Fruit fly (Drosophila melanogaster): ENCODE data around the gene Fancl.

The Fancl gene

dm6 chr3R:10063707-10064106 lies 11.0 kb upstream of the Fancl start, which contains the start of gene CG33631:
Gene CG33631 (plus strand): TSS chr3R:10064007.
- TF ChIP-seq CG8478 (optimal IDR thresholded peaks at IDR 0.05) (no peak), CTCF (optimal IDR thresholded peaks at IDR 0.05) (no peak)

- TF ChIP-seq CTCF (optimal IDR thresholded peaks at IDR 0.05): no peak
- TF ChIP-seq CG8478 (optimal IDR thresholded peaks at IDR 0.05): no peak
Measured at dm6 chr3R:10062324-10062723, 9.7 kb upstream of the Fancl start, which contains the start of gene CG33630. Gene CG33630 (plus strand): TSS chr3R:10062624.

- no peak for TF ChIP-seq CTCF (optimal IDR thresholded peaks at IDR 0.05)
- no peak for TF ChIP-seq CG8478 (optimal IDR thresholded peaks at IDR 0.05)
Measured at dm6 chr3R:10059952-10060351, 7.3 kb upstream of the Fancl start, which contains the start of gene Npc2c. Gene Npc2c (plus strand): TSS chr3R:10060252.

DNA sequence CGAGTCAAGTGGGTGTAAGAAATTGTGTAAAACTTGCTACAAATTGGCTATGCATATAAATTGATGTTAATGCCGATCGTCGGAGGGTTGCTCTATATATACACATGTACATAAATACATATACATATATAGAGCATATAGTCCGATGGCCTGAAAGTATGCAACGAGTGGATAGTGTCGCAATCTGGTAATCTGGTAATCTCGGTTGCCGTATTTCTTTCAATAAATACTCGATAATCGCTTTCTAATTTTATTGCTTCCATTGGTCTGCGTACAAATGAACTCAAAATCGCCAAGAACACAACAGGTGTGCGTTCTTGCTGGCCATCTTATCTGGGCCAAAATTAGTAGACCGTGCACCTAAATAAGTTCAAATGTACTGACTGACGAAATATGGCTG lies 6.7 kb upstream of the Fancl start:
- TF ChIP-seq CG8478 (optimal IDR thresholded peaks at IDR 0.05): no peak

DNA sequence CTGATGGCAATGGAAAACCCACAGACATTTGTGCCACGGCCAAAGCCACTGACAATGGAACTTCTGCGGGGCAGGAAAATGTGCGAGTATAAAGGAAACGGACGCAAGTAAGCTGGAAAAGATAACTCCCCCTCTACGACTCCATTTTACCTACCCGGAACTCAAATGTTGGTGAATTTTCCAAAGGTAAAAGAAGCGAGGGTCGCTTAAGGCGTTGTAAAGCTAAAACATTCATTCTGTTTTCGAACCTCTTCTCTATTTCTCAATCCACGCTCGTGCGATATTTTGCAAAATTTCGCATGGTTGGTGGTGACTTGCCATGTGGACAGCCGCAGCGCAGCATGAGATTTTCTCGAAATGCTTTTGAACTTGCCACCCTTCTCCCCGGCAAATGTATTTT lies 4.0 kb upstream of the Fancl start:
- TF ChIP-seq CG8478 (optimal IDR thresholded peaks at IDR 0.05): no peak
- TF ChIP-seq CTCF (optimal IDR thresholded peaks at IDR 0.05): no peak

- TF ChIP-seq CG8478 (optimal IDR thresholded peaks at IDR 0.05) (no peak), CTCF (optimal IDR thresholded peaks at IDR 0.05) (no peak)
Measured at dm6 chr3R:10055951-10056350, 3.3 kb upstream of the Fancl start, which contains the start of gene Npc2d. Gene Npc2d (minus strand): TSS chr3R:10056083.

DNA sequence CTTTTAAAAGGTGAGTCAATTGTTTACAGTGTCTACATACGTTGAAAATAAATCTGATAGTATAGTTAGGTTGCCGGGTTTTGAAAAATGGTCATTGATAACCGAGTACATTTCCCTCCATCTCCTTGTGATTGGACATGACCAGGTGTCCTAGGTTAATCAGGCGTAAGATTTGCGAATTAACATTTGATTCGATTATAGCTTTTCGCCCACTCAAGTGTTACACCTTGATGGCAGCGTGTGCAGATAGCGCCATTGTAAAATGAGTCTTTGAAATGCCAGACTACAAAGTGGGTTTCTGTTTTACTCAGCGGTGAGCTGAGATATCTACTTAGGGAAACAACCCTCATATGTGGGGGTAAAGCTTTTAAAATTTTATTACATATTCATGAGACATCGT lies 2.3 kb upstream of the Fancl start:
- TF ChIP-seq CTCF (optimal IDR thresholded peaks at IDR 0.05) (no peak), CG8478 (optimal IDR thresholded peaks at IDR 0.05) (no peak)

- no peak for TF ChIP-seq CTCF (optimal IDR thresholded peaks at IDR 0.05)
- TF ChIP-seq CG8478 (optimal IDR thresholded peaks at IDR 0.05): no peak
Measured at dm6 chr3R:10054278-10054975, 1.8 kb upstream of the Fancl start.

DNA sequence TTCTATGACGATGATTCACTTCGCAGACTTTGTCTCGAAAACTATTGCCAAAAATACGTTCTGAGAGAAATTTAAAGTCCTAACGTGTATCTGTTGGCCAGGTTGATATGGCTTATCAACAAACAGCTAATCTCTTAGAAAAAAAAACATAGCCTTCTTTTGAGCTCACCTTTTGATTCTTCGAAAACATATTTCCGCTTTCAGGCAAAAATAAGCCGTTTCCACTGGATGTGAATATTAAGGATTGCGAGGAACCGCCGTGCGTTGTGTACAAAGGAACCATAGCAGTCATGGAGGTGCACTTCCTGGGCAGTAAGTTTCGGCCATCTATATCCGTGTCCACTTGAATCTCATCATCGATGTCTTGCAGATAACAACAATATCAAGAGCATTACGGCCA lies 890 bp upstream of the Fancl start:
- no peak for TF ChIP-seq CG8478 (optimal IDR thresholded peaks at IDR 0.05)
- TF ChIP-seq CTCF (optimal IDR thresholded peaks at IDR 0.05): no peak

dm6 chr3R:10048842-10049527 lies 3.7 kb downstream of the Fancl start, which contains the start of gene ohgt:
Gene ohgt (plus strand): TSS chr3R:10049199.
- no peak for TF ChIP-seq CG8478 (optimal IDR thresholded peaks at IDR 0.05)
- no peak for TF ChIP-seq CTCF (optimal IDR thresholded peaks at IDR 0.05)

dm6 chr3R:10048775-10048841 lies 4.1 kb downstream of the Fancl start, which contains the start of gene CG12811:
Gene CG12811 (minus strand): TSS chr3R:10048797.
- TF ChIP-seq CG8478 (optimal IDR thresholded peaks at IDR 0.05) (no peak), CTCF (optimal IDR thresholded peaks at IDR 0.05) (no peak)

DNA sequence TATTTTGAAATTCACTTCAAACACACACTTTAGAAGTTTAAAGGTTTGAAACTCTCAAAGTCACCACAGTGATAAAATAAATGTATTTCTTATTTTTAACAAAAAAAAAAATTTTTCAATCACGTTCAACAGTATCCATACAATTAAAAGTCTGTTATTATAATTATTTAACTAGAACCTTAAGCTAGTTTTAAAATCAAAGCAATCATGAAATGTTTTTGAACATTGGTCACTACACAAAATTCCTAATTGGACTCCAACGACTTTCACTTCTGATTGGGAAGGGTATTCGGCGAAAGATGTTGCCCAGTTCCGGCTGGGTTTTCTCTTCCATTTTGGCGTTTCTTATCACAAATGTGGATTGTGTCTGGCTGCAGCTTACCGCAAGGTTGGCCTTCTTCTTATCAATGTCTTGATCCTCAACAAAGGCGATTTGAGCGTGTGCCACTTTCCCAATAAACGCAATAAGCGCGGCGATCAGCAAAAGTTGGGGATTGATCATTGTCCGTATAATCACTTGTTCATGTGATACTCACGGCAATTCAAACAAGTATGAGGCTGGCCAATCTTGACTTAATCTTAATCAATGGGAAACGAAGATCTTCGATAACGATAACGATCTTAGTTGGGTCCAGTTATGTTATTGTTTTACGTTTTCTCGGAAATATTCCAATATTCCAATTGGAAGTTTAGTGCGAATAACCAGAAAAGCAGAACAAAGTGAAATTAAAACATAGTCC lies 4.5 kb downstream of the Fancl start:
- no peak for TF ChIP-seq CTCF (optimal IDR thresholded peaks at IDR 0.05)
- TF ChIP-seq CG8478 (optimal IDR thresholded peaks at IDR 0.05): no peak

DNA sequence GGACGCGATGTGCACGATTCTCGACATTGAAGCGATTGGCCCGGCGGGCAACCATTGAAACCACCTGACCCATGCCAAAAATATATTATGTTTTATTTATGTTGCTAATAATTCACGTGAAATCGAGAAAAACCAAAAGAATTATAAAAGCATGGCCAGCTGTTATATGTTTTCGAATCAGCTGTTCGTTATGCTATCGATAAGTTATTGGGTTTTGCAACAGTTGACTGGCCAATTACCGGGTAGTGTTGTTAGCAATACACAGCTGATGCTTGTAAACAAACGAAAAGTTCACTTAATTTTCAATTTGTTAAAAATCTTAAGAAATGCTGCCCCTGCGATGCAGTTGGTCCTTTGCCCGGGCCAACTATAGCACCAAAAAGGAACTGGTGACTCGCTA lies 7.3 kb downstream of the Fancl start, which contains the start of the genes CG11722 and mtTFB2:
TSS of gene CG11722 (minus strand) at position 200 of the 400 bp plus-strand sequence.
TSS of gene mtTFB2 (plus strand) at position 232 of the 400 bp plus-strand sequence.
- no peak for TF ChIP-seq CG8478 (optimal IDR thresholded peaks at IDR 0.05)
- no peak for TF ChIP-seq CTCF (optimal IDR thresholded peaks at IDR 0.05)

DNA sequence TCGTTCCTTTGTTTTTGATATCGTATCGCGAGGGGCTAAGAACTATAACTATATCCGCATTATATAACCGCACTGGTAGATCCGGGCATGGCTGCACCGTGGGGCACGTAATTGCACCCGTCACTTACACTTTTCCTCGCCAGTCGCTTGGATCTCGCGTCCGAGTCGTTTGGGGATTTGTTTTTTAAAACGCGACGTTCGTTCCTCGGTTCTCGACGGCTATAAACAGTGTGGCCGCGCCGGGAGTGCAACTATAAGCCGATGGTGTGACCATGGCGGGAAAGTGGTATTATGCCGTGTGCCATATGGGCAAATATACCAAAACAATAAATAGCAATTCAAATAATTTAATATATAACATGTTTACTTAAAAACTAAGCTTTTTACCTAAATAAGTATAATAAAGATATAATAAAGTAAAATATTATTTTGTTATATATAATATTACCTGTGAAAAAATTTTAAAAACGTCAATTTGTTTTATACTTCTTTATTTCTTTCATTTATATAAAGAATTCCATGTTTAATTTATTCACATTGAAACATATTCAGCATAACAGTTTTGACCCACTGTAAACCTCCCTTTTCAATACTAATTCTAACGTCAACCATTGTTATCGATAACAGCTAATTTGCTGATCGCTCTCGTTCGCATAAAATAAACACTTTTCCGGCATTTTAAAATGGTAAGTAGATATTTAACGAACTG lies 9.9 kb downstream of the Fancl start, which contains the start of the genes Mical and CG3909:
TSS of gene Mical (minus strand) at position 232 of the 709 bp plus-strand sequence.
TSS of gene CG3909 (plus strand) at position 607 of the 709 bp plus-strand sequence.
- TF ChIP-seq CG8478 (optimal IDR thresholded peaks at IDR 0.05): no peak
- TF ChIP-seq CTCF (optimal IDR thresholded peaks at IDR 0.05): no peak

- TF ChIP-seq CG8478 (optimal IDR thresholded peaks at IDR 0.05): no peak
- no peak for TF ChIP-seq CTCF (optimal IDR thresholded peaks at IDR 0.05)
Measured at dm6 chr3R:10042024-10042663, 10.5 kb downstream of the Fancl start.

Data from S2 (cell line).